Fruit fly (Drosophila melanogaster): Measurements from ENCODE around the gene H2.0.

DNA sequence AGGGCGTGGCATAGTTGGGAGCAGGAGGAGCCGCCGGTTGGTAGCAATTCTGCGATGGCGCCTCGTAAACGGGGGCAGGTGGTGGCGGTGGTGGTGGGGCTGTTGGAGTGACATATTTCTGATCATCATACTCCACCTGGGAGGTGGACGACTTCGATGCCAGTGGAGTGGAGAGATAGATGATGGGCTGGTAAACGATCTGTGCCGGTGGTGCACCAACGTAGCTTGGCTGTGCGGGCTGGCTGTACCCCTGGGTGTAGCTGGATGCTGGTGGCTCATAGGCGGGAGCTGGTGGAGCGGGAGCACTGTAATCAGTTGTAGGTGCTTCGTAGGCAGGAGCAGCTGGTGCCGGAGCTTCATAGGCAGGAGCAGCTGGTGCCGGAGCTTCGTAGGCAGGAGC lies 56.0 kb downstream of the H2.0 start:
- no peak for TF ChIP-seq Hr4 (GFP tag; optimal IDR thresholded peaks at IDR 0.05)
- TF ChIP-seq Sox14 (GFP tag; optimal IDR thresholded peaks at IDR 0.05) = no peak
- TF ChIP-seq Lpt (GFP tag; optimal IDR thresholded peaks at IDR 0.05) = no peak
- no peak for TF ChIP-seq CG6808 (GFP tag; optimal IDR thresholded peaks at IDR 0.05)

All from whole organism, prepupa.